Fruit fly (Drosophila melanogaster): Measurements from ENCODE around the gene MCU.

DNA sequence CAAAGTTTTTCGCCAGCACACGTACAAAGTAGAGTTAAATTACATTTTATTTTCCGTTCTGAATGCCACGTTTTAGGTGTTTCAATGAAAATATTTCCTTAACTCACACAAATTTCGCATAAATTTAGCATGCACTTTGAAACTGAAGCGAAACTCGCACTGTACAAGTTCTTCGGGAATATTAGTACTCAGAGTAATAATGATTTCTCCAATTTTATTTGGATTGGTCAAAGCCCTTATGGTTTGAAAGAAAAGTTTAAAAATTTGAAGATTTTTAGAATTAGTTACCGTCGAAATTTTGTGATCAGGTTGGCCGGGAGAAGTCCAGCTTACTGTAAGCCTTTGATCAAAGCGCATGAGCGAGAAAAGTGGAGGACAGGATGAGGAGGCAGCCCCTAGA, 20.1 kb upstream of the MCU start, which contains the start of gene betaTub65B:
- TF ChIP-seq Sox102F (GFP tag; optimal IDR thresholded peaks at IDR 0.05) (no peak), CG6276 (GFP tag; optimal IDR thresholded peaks at IDR 0.05) (no peak)
